Worm (Caenorhabditis elegans) whole organism, young adult: ENCODE data around the gene C43H6.12.

Source experiments
- B0261.1 ChIP-seq: sonication (generic microtip); optimal IDR thresholded peaks from 2 replicates; lab custom pipeline; 2016; ENCODE audit warnings: mild to moderate bottlenecking, missing genetic modification characterization, moderate library complexity, missing compliant biosample characterization
- B0336.3 ChIP-seq: fragments of 200-800 bp; sonication (Bioruptor generic); IDR thresholded peaks from 2 replicates; pipeline ENCODE4 v1.3.6; 2022; ENCODE audit warnings: missing genetic modification characterization, missing compliant biosample characterization
- F23B12.7 ChIP-seq: sonication (generic microtip); optimal IDR thresholded peaks from 2 replicates; lab custom pipeline; 2017; ENCODE audit warnings: missing genetic modification characterization, mild to moderate bottlenecking, missing compliant biosample characterization, antibody characterized with exemption, moderate library complexity; ENCODE audit not compliant: insufficient read depth
- F37B4.10 ChIP-seq: fragments of 200-800 bp; sonication (Bioruptor generic); IDR thresholded peaks from 2 replicates; pipeline ENCODE4 v1.3.6; 2022; ENCODE audit warnings: missing genetic modification characterization, missing compliant biosample characterization
- F39B2.1 ChIP-seq: fragments of 200-800 bp; sonication (Bioruptor generic); IDR thresholded peaks from 2 replicates; pipeline ENCODE4 v1.3.6; 2022; ENCODE audit warnings: missing genetic modification reagents, missing genetic modification characterization, missing compliant biosample characterization
- Y53F4B.3 ChIP-seq: fragments of 200-800 bp; sonication (Bioruptor generic); IDR thresholded peaks from 2 replicates; pipeline ENCODE4 v1.3.6; 2022; ENCODE audit warnings: missing genetic modification reagents, missing genetic modification characterization, missing compliant biosample characterization
- Y56A3A.18 ChIP-seq: fragments of 200-800 bp; sonication (Bioruptor generic); IDR thresholded peaks from 2 replicates; pipeline ENCODE4 v1.3.6; 2022; ENCODE audit warnings: missing genetic modification reagents, missing genetic modification characterization, missing compliant biosample characterization
- Y67H2A.10 ChIP-seq: fragments of 200-800 bp; sonication (Bioruptor generic); conservative IDR thresholded peaks from 2 replicates; pipeline ENCODE4 v1.3.6; 2022; ENCODE audit warnings: missing genetic modification reagents, missing genetic modification characterization, missing compliant biosample characterization
- cebp-1 ChIP-seq, 2 experiments: fragments of 200-800 bp in 1 of 2; sonication (Bioruptor generic) in 1 of 2; sonication (generic microtip) in 1 of 2; IDR thresholded peaks in 1 of 2; optimal IDR thresholded peaks in 1 of 2; 2 replicates each; pipeline versions ENCODE4 v1.3.6 to Lab custom; 2017 to 2022; ENCODE audit warnings: missing compliant biosample characterization in 2 of 2, missing genetic modification characterization in 2 of 2, mild to moderate bottlenecking in 1 of 2, missing genetic modification reagents in 1 of 2, moderate library complexity in 1 of 2
- ceh-27 ChIP-seq: fragments of 200-800 bp; sonication (Bioruptor generic); optimal IDR thresholded peaks from 2 replicates; lab custom pipeline; 2018; ENCODE audit warnings: mild to moderate bottlenecking, missing genetic modification characterization, moderate library complexity, missing compliant biosample characterization
- ceh-91 ChIP-seq: fragments of 200-800 bp; sonication (Bioruptor generic); IDR thresholded peaks from 2 replicates; pipeline ENCODE4 v1.3.6; 2022; ENCODE audit warnings: missing genetic modification reagents, missing genetic modification characterization, missing compliant biosample characterization
- chd-7 ChIP-seq: sonication (generic microtip); optimal IDR thresholded peaks from 2 replicates; lab custom pipeline; 2016; ENCODE audit warnings: mild to moderate bottlenecking, missing genetic modification characterization, moderate library complexity, missing compliant biosample characterization
- dpl-1 ChIP-seq: fragments of 150-350 bp; optimal IDR thresholded peaks from 2 replicates; lab custom pipeline; 2014; ENCODE audit warnings: missing biosample characterization, missing genetic modification reagents, missing genetic modification characterization
- efl-1 ChIP-seq: fragments of 150-350 bp; optimal IDR thresholded peaks from 2 replicates; lab custom pipeline; 2014; ENCODE audit warnings: missing biosample characterization, missing genetic modification reagents, missing genetic modification characterization
- egrh-3 ChIP-seq: fragments of 200-800 bp; sonication (Bioruptor generic); IDR thresholded peaks from 2 replicates; pipeline ENCODE4 v1.3.6; 2022; ENCODE audit warnings: missing genetic modification reagents, missing genetic modification characterization, missing compliant biosample characterization
- him-1 ChIP-seq: sonication (generic microtip); optimal IDR thresholded peaks from 2 replicates; lab custom pipeline; 2016; ENCODE audit warnings: missing genotype, missing genetic modification reagents, missing genetic modification characterization, missing compliant biosample characterization
- hlh-26 ChIP-seq: fragments of 200-800 bp; sonication (Bioruptor generic); conservative IDR thresholded peaks from 2 replicates; pipeline ENCODE4 v1.3.6; 2022; ENCODE audit warnings: missing genetic modification reagents, missing genetic modification characterization, missing compliant biosample characterization
- hrde-1 ChIP-seq: sonication (generic microtip); optimal IDR thresholded peaks from 2 replicates; lab custom pipeline; 2016; ENCODE audit warnings: missing genetic modification characterization, mild to moderate bottlenecking, missing compliant biosample characterization, moderate library complexity, missing genotype, missing genetic modification reagents, borderline replicate concordance
- lag-1 ChIP-seq: fragments of 200-800 bp; sonication (Bioruptor generic); IDR thresholded peaks from 2 replicates; pipeline ENCODE4 v1.3.6; 2022; ENCODE audit warnings: missing genetic modification reagents, missing genetic modification characterization, missing compliant biosample characterization
- lin-40 ChIP-seq: sonication (generic microtip); optimal IDR thresholded peaks from 2 replicates; lab custom pipeline; 2016; ENCODE audit warnings: missing genetic modification characterization, mild to moderate bottlenecking, missing compliant biosample characterization, missing genotype, missing genetic modification reagents
- lir-1 ChIP-seq: fragments of 200-800 bp; sonication (Bioruptor generic); conservative IDR thresholded peaks from 2 replicates; pipeline ENCODE4 v1.3.6; 2022; ENCODE audit warnings: missing genetic modification reagents, missing genetic modification characterization, missing compliant biosample characterization
- lsy-27 ChIP-seq: sonication (generic microtip); optimal IDR thresholded peaks from 2 replicates; lab custom pipeline; 2017; ENCODE audit warnings: missing genetic modification characterization, mild to moderate bottlenecking, missing compliant biosample characterization, antibody characterized with exemption, missing genotype, borderline replicate concordance; ENCODE audit not compliant: insufficient read depth
- madf-8 ChIP-seq: fragments of 200-800 bp; sonication (Bioruptor generic); conservative IDR thresholded peaks from 2 replicates; pipeline ENCODE4 v1.3.6; 2022; ENCODE audit warnings: missing genetic modification reagents, missing genetic modification characterization, missing compliant biosample characterization
- mel-28 ChIP-seq: sonication (generic microtip); optimal IDR thresholded peaks from 2 replicates; lab custom pipeline; 2016; ENCODE audit warnings: borderline replicate concordance, mild to moderate bottlenecking, missing genetic modification characterization, missing compliant biosample characterization
- mxl-1 ChIP-seq: sonication (generic microtip); optimal IDR thresholded peaks from 2 replicates; lab custom pipeline; 2016; ENCODE audit warnings: missing genetic modification characterization, missing compliant biosample characterization
- nhr-80 ChIP-seq: sonication (generic microtip); optimal IDR thresholded peaks from 2 replicates; lab custom pipeline; 2016; ENCODE audit warnings: missing genetic modification characterization, missing compliant biosample characterization
- pha-4 ChIP-seq: fragments of 150-350 bp; sonication (generic microtip); optimal IDR thresholded peaks from 2 replicates; lab custom pipeline; 2014; ENCODE audit warnings: missing biosample characterization, missing genetic modification reagents, missing genetic modification characterization
- rcor-1 ChIP-seq: fragments of 200-800 bp; sonication (Bioruptor generic); IDR thresholded peaks from 2 replicates; pipeline ENCODE4 v1.3.6; 2022; ENCODE audit warnings: missing genetic modification reagents, missing genetic modification characterization, missing compliant biosample characterization
- snpc-1.1 ChIP-seq: sonication (generic microtip); optimal IDR thresholded peaks from 2 replicates; lab custom pipeline; 2017; ENCODE audit warnings: missing genetic modification characterization, mild to moderate bottlenecking, missing compliant biosample characterization, antibody characterized with exemption, moderate library complexity, missing genotype, missing genetic modification reagents; ENCODE audit not compliant: insufficient read depth
- somi-1 ChIP-seq: fragments of 200-800 bp; sonication (Bioruptor generic); optimal IDR thresholded peaks from 2 replicates; lab custom pipeline; 2018; ENCODE audit warnings: mild to moderate bottlenecking, missing genetic modification characterization, missing compliant biosample characterization
- sptf-2 ChIP-seq: fragments of 200-800 bp; sonication (Bioruptor generic); optimal IDR thresholded peaks from 2 replicates; lab custom pipeline; 2018; ENCODE audit warnings: mild to moderate bottlenecking, missing genetic modification characterization, missing compliant biosample characterization
- unc-130 ChIP-seq: sonication (generic microtip); optimal IDR thresholded peaks from 2 replicates; lab custom pipeline; 2016; ENCODE audit warnings: missing genetic modification reagents, missing genetic modification characterization, missing compliant biosample characterization
- unc-62 ChIP-seq: fragments of 150-350 bp; optimal IDR thresholded peaks from 2 replicates; lab custom pipeline; 2014; ENCODE audit warnings: missing biosample characterization, missing genetic modification reagents, missing genetic modification characterization
- xnd-1 ChIP-seq: sonication (generic microtip); optimal IDR thresholded peaks from 2 replicates; lab custom pipeline; 2016; ENCODE audit warnings: missing genotype, missing genetic modification reagents, missing genetic modification characterization, missing compliant biosample characterization
- ztf-6 ChIP-seq: fragments of 200-800 bp; sonication (Bioruptor generic); IDR thresholded peaks from 2 replicates; pipeline ENCODE4 v1.3.6; 2022; ENCODE audit warnings: missing genetic modification reagents, missing genetic modification characterization, missing compliant biosample characterization

Gene C43H6.12

ce11 chrX:2435353-2435752 is 25.9 kb downstream of the C43H6.12 start:
- no peak for TF ChIP-seq efl-1 (GFP tag; lab: Kevin White, UChicago)
- TF ChIP-seq F37B4.10 (GFP tag; lab: Robert Waterston, UW), result no peak
- no peak for TF ChIP-seq B0336.3 (GFP tag; lab: Robert Waterston, UW)
- peak; percentile 63 for TF ChIP-seq nhr-80 (tag; lab: Kevin White, UChicago)

DNA sequence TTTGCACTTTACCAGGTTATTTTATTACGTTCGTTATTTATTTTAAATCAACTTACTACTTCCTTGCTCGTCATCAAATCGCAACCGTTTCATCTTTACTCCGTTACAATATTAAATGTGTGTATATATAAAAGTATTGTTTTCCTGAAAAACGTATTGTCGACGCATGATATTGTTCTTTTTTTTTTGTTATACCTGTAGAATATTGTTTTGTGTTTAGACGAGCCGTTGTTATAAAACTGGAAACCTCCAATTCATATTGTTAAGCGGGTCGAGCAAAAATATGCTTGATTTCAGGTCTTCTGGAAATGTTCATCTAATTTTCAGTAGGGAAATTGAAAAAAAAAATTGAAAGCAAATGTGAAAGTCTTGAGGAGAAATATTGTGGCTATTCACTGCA is 29.4 kb downstream of the C43H6.12 start, which contains the start of gene gid-2:
Gene gid-2, minus strand, starts transcription at position 101 of the 400 bp plus-strand sequence.
- TF ChIP-seq somi-1 (GFP tag; lab: Kevin White, UChicago) (no peak), cebp-1 (GFP tag; IDR thresholded peaks at IDR 0.05; lab: Robert Waterston, UW) (no peak), cebp-1 (tag; optimal IDR thresholded peaks at IDR 0.05; lab: Kevin White, UChicago) (no peak), Y53F4B.3 (GFP tag; lab: Robert Waterston, UW) (no peak), rcor-1 (no peak), hlh-26 (GFP tag; lab: Robert Waterston, UW) (no peak), madf-8 (GFP tag; lab: Robert Waterston, UW) (no peak), chd-7 (tag; lab: Kevin White, UChicago) (no peak), sptf-2 (no peak), ztf-6 (GFP tag; lab: Robert Waterston, UW) (no peak), B0261.1 (no peak), ceh-91 (no peak), xnd-1 (tag; lab: Kevin White, UChicago) (no peak), lin-40 (tag; lab: Kevin White, UChicago) (no peak), snpc-1.1 (no peak), mel-28 (tag; lab: Kevin White, UChicago) (no peak), F23B12.7 (no peak), unc-130 (no peak), ceh-27 (GFP tag; lab: Kevin White, UChicago) (no peak), lir-1 (no peak)
- TF ChIP-seq, all 124 proteins: peak for 0

DNA sequence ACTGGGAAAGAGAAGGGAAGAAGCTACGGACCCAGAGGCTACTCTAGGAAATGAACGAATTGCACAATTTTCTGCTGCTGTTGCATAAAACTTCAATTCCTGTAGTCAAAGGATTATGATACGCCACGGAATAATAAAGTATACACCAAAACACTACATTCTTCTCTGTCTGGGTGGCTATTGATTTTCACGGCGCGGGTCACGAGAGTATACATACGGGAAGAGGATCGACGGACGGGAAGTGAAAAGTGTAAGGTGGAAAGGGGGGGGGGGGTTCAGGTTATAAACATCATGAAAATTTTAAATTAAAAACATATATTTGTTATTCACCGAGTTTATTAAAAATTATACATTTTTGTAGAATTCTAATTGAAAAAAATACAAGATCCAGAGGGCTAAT is 29.9 kb downstream of the C43H6.12 start:
- TF ChIP-seq him-1 (no peak), cebp-1 (GFP tag; IDR thresholded peaks at IDR 0.05; lab: Robert Waterston, UW) (no peak), cebp-1 (tag; optimal IDR thresholded peaks at IDR 0.05; lab: Kevin White, UChicago) (no peak), egrh-3 (GFP tag; lab: Robert Waterston, UW) (no peak), lir-1 (no peak), dpl-1 (GFP tag; lab: Kevin White, UChicago) (no peak), F39B2.1 (GFP tag; lab: Robert Waterston, UW) (no peak), lag-1 (GFP tag; lab: Robert Waterston, UW) (no peak), lsy-27 (no peak), Y56A3A.18 (GFP tag; lab: Robert Waterston, UW) (no peak), Y53F4B.3 (GFP tag; lab: Robert Waterston, UW) (no peak), mxl-1 (no peak), hrde-1 (tag; lab: Kevin White, UChicago) (no peak), Y67H2A.10 (GFP tag; lab: Robert Waterston, UW) (no peak)
- TF ChIP-seq, all 124 proteins: peak for 0

- peak; percentile 44 for TF ChIP-seq pha-4 (tag; lab: Kevin White, UChicago)
- TF ChIP-seq nhr-80 (tag; lab: Kevin White, UChicago), result peak; percentile 67
- no peak for TF ChIP-seq unc-62 (GFP tag; lab: Kevin White, UChicago)
- peak; percentile 92 for TF ChIP-seq cebp-1 (GFP tag; IDR thresholded peaks at IDR 0.05; lab: Robert Waterston, UW)
- peak; percentile 95 for TF ChIP-seq cebp-1 (tag; optimal IDR thresholded peaks at IDR 0.05; lab: Kevin White, UChicago)
Measured at ce11 chrX:2439728-2440127, 30.3 kb downstream of the C43H6.12 start.
